In genomic region chrX:18517415-18517814, dm6 we compare ENCODE assay signal across 1 fruit fly cellular context.
TF ChIP-seq lines count a peak whose summit lies in the region.

No protein-coding gene starts in this region.

TF ChIP-seq in whole organism, embryonic, 481 proteins besides CTCF, POLR2A, EP300 and RAD21 (continued from another document):
- TF ChIP-seq tgo (GFP tag; IDR thresholded peaks at IDR 0.05; lab: Robert Waterston, UW) (0 out of 3 replicates have a peak, but pooled peaks have one; percentile 29), p53 (GFP tag; optimal IDR thresholded peaks at IDR 0.05; lab: Kevin White, UChicago) (no peak), CG10979 (tag; optimal IDR thresholded peaks at IDR 0.05; lab: Kevin White, UChicago) (peak; percentile 10), Nf-YC (tag; optimal IDR thresholded peaks at IDR 0.05; lab: Kevin White, UChicago) (peak; percentile 10), CG3163 (GFP tag; optimal IDR thresholded peaks at IDR 0.05; lab: Kevin White, UChicago) (no peak), CG4730 (GFP tag; IDR thresholded peaks at IDR 0.05; lab: Robert Waterston, UW) (0 out of 2 replicates have a peak, but pooled peaks have one; percentile 7), B-H1 (GFP tag; IDR thresholded peaks at IDR 0.05; lab: Robert Waterston, UW) (no peak), Poxn (GFP tag; IDR thresholded peaks at IDR 0.05; lab: Robert Waterston, UW) (no peak), Drgx (GFP tag; IDR thresholded peaks at IDR 0.05; lab: Robert Waterston, UW) (0 out of 2 replicates have a peak, but pooled peaks have one; percentile 19)
